Worm (Caenorhabditis elegans): ENCODE data around the gene odr-1.

DNA sequence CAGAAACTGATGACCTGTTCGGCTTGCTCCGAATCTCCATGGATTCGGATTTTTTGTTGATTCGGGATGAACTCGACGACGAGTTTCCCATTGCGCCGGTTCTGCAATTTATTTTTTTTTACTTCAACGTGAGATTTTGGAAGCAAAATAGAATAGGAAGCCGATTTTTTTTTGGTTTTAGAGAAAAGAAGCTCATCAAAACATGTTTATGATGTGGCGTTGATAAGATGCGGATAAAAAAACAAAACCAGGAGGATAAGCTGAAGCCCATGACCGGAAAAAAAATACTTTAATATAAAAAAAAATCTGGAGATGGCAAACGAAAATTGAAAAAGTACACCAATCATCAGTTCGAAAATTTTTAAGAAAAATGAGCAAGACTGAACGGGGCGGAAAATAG is 5.3 kb upstream of the odr-1 start, which contains the start of gene glb-20:
- TF ChIP-seq hlh-13 (GFP tag; optimal IDR thresholded peaks at IDR 0.05): no peak
- no peak for TF ChIP-seq nfya-1 (tag; optimal IDR thresholded peaks at IDR 0.05)
- TF ChIP-seq ceh-19 (GFP tag; optimal IDR thresholded peaks at IDR 0.05): no peak
- no peak for TF ChIP-seq ceh-24 (tag; optimal IDR thresholded peaks at IDR 0.05)
- no peak for TF ChIP-seq unc-86 (tag; optimal IDR thresholded peaks at IDR 0.05)

All from whole organism, late embryonic.